Worm (Caenorhabditis elegans) whole organism, L4 larva: ENCODE results near the gene dcr-1.

ENCODE experiments used
- F44E2.7 ChIP-seq: fragments of 200-800 bp; sonication (Bioruptor generic); IDR thresholded peaks from 2 replicates; pipeline ENCODE4 v2.1.2; 2022; ENCODE audit warnings: missing genetic modification characterization, missing compliant biosample characterization
- arid-1 ChIP-seq: fragments of 200-800 bp; sonication (Bioruptor generic); conservative IDR thresholded peaks from 2 replicates; pipeline ENCODE4 v1.3.6; 2022; ENCODE audit warnings: missing genetic modification reagents, missing genetic modification characterization, missing compliant biosample characterization
- ceh-62 ChIP-seq: sonication (generic microtip); optimal IDR thresholded peaks from 2 replicates; lab custom pipeline; 2017; ENCODE audit warnings: missing biosample characterization, missing genetic modification characterization
- fkh-10 ChIP-seq: fragments of 150-350 bp; optimal IDR thresholded peaks from 2 replicates; lab custom pipeline; 2014; ENCODE audit warnings: missing biosample characterization, missing genetic modification reagents, missing genetic modification characterization
- lin-38 ChIP-seq: fragments of 200-800 bp; sonication (Bioruptor generic); IDR thresholded peaks from 2 replicates; pipeline ENCODE4 v1.3.6; 2022; ENCODE audit warnings: missing genetic modification reagents, missing genetic modification characterization, missing compliant biosample characterization
- lsy-2 ChIP-seq, 2 experiments: fragments of 150-350 bp in 1 of 2; sonication (generic microtip) in 1 of 2; optimal IDR thresholded peaks; 2 replicates each; lab custom pipeline; 2014 to 2017; ENCODE audit warnings: missing biosample characterization in 2 of 2, missing genetic modification characterization in 2 of 2
- nhr-237 ChIP-seq: sonication (generic microtip); optimal IDR thresholded peaks from 2 replicates; lab custom pipeline; 2017; ENCODE audit warnings: missing biosample characterization, missing genetic modification characterization
- nhr-42 ChIP-seq: fragments of 200-800 bp; sonication (Bioruptor generic); IDR thresholded peaks from 2 replicates; pipeline ENCODE4 v1.3.6; 2022; ENCODE audit warnings: missing genetic modification characterization, missing compliant biosample characterization
- unc-130 ChIP-seq: sonication (generic microtip); optimal IDR thresholded peaks from 2 replicates; lab custom pipeline; 2016; ENCODE audit warnings: missing genetic modification reagents, missing genetic modification characterization, missing compliant biosample characterization

DNA sequence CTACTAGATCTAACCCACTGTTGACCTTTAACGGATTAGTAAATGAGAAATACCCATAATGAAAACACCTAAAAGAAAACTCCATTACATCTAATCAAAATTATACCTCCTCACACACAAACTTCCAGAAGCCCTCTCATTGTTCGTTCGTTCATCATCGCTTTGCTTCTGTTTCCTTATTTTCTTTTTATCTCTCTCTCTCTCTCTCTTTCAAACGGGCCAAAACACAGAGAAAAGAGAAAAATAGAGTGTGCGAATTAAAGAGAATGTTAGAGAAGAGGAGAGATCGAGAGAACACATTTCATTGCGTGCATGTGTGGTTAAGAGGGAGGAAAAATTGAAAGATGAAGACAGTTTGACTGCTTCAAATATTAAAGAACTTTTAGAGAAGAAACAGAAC, 44.2 kb upstream of the dcr-1 start:
- TF ChIP-seq F44E2.7 (GFP tag; lab: Robert Waterston, UW) (no peak), lsy-2 (tag; optimal IDR thresholded peaks at IDR 0.05; lab: Kevin White, UChicago) (peak; percentile 64 to 91), nhr-42 (GFP tag; lab: Robert Waterston, UW) (no peak), nhr-237 (no peak), ceh-62 (tag; lab: Kevin White, UChicago) (no peak), arid-1 (no peak), lin-38 (GFP tag; lab: Robert Waterston, UW) (no peak), fkh-10 (GFP tag; lab: Kevin White, UChicago) (peak; percentile 44), unc-130 (GFP tag; lab: Kevin White, UChicago) (no peak)
